Fruit fly (Drosophila melanogaster): ENCODE data around the gene Lint-O.

Lint-O gene

DNA sequence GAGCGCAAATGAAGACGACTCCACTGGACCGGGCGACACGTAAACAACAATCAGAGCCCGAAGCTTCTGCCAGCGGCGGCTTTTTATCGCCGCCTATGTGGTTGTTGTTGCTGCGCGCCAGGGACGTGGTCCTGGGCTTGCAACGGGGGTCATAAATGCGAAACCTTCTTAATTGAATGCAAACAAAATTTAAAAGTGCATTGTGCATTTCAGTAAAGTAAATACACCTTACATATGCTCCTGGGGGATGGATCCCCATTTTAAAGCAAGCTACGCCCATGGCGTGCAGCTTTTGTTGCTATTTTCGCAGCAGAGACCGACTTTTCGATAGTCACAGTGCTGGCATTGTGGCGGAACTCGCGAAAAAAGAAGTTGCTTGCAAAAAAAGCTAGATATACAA, 5.2 kb downstream of the Lint-O start, which contains the start of gene Ugalt (continued):
- TF ChIP-seq sug (tag; optimal IDR thresholded peaks at IDR 0.05) (peak; percentile 99), vvl (GFP tag; IDR thresholded peaks at IDR 0.05) (peak; percentile 100), CG15696 (tag; optimal IDR thresholded peaks at IDR 0.05) (peak; percentile 100), CG17912 (GFP tag; optimal IDR thresholded peaks at IDR 0.05) (peak; percentile 99), unc-4 (GFP tag; IDR thresholded peaks at IDR 0.05; ENCODE audit: partially characterized antibody) (peak; percentile 54; the same call in 1 of the 2 replicates), TFAM (GFP tag; optimal IDR thresholded peaks at IDR 0.05) (peak; percentile 98), CG7839 (tag; optimal IDR thresholded peaks at IDR 0.05) (peak; percentile 100), CG18262 (tag; optimal IDR thresholded peaks at IDR 0.05) (peak; percentile 100), cas (GFP tag; IDR thresholded peaks at IDR 0.05) (peak; percentile 100), CG34376 (GFP tag; optimal IDR thresholded peaks at IDR 0.05) (peak; percentile 100), Elba2 (GFP tag; optimal IDR thresholded peaks at IDR 0.05) (peak; percentile 98), yki (optimal IDR thresholded peaks at IDR 0.05) (no peak), CG4360 (GFP tag; IDR thresholded peaks at IDR 0.05) (peak; percentile 100), B-H1 (GFP tag; IDR thresholded peaks at IDR 0.05) (peak; percentile 100), CG13894 (tag; optimal IDR thresholded peaks at IDR 0.05) (peak; percentile 100), CG9932 (GFP tag; IDR thresholded peaks at IDR 0.05) (peak; percentile 100), CG11085 (GFP tag; IDR thresholded peaks at IDR 0.05) (peak; percentile 100), Ptx1 (GFP tag; IDR thresholded peaks at IDR 0.05) (peak; percentile 100), Ets97D (GFP tag; optimal IDR thresholded peaks at IDR 0.05) (peak; percentile 98), CG34422 (GFP tag; IDR thresholded peaks at IDR 0.05) (peak; percentile 100), lmd (GFP tag; IDR thresholded peaks at IDR 0.05) (peak; percentile 100), CG6175 (GFP tag; IDR thresholded peaks at IDR 0.05) (peak; percentile 100), vnd (GFP tag; IDR thresholded peaks at IDR 0.05; ENCODE audit: partially characterized antibody) (no peak), CG2199 (GFP tag; IDR thresholded peaks at IDR 0.05) (peak; percentile 100), CG13296 (GFP tag; optimal IDR thresholded peaks at IDR 0.05) (peak; percentile 100), ham (GFP tag; IDR thresholded peaks at IDR 0.05) (peak; percentile 100), wek (GFP tag; optimal IDR thresholded peaks at IDR 0.05) (peak; percentile 100), CG17328 (GFP tag; IDR thresholded peaks at IDR 0.05) (peak; percentile 100), Eip74EF (GFP tag; optimal IDR thresholded peaks at IDR 0.05) (peak in 1 of 2 experiments; percentile 100), grau (tag; optimal IDR thresholded peaks at IDR 0.05) (peak; percentile 100), jing (GFP tag; optimal IDR thresholded peaks at IDR 0.05) (peak; percentile 100), sisA (GFP tag; IDR thresholded peaks at IDR 0.05) (peak; percentile 100), ci (GFP tag; IDR thresholded peaks at IDR 0.05) (peak; percentile 100), CrebB (tag; optimal IDR thresholded peaks at IDR 0.05) (peak; percentile 100), Scr (GFP tag; IDR thresholded peaks at IDR 0.05; ENCODE audit: partially characterized antibody) (0 out of 2 replicates have a peak, but pooled peaks have one; percentile 12), CG9437 (GFP tag; optimal IDR thresholded peaks at IDR 0.05) (peak; percentile 97), CG12219 (GFP tag; optimal IDR thresholded peaks at IDR 0.05) (peak; percentile 100), nom (GFP tag; optimal IDR thresholded peaks at IDR 0.05) (peak; percentile 100), tup (GFP tag; optimal IDR thresholded peaks at IDR 0.05) (peak; percentile 100), gce (GFP tag; IDR thresholded peaks at IDR 0.05) (peak; percentile 100), CG7556 (GFP tag; optimal IDR thresholded peaks at IDR 0.05) (peak; percentile 100), CG2129 (GFP tag; IDR thresholded peaks at IDR 0.05; ENCODE audit: partially characterized antibody) (no peak), pnt (GFP tag; optimal IDR thresholded peaks at IDR 0.05) (peak; percentile 100), abd-A (tag; optimal IDR thresholded peaks at IDR 0.05) (peak; percentile 100), CG1603 (tag; optimal IDR thresholded peaks at IDR 0.05) (peak; percentile 99), onecut (GFP tag; IDR thresholded peaks at IDR 0.05) (peak; percentile 100), seq (GFP tag; IDR thresholded peaks at IDR 0.05) (peak; percentile 100), eve (GFP tag; optimal IDR thresholded peaks at IDR 0.05) (peak in 1 of 2 experiments; percentile 85), hth (optimal IDR thresholded peaks at IDR 0.05) (no peak), HHEX (GFP tag; optimal IDR thresholded peaks at IDR 0.05) (peak; percentile 100), B-H2 (GFP tag; optimal IDR thresholded peaks at IDR 0.05) (peak; percentile 99)
